Worm (Caenorhabditis elegans): ENCODE data around the gene nlp-46.
A peak's percentile ranks its signal among the peaks of the same experiment; 100 is the strongest.

The nlp-46 gene

ce11 chrV:12497725-12498263, 8.3 kb downstream of the nlp-46 start, which contains the start of the genes W04D2.4 and rbm-25:
W04D2.4 (minus strand) TSS chrV:12497755.
rbm-25 (plus strand) TSS chrV:12498213.
- TF ChIP-seq attf-3 (GFP tag; conservative IDR thresholded peaks at IDR 0.05) (peak; percentile 55), zim-3 (tag; optimal IDR thresholded peaks at IDR 0.05) (no peak), unc-62 (GFP tag; optimal IDR thresholded peaks at IDR 0.05) (no peak), aptf-3 (GFP tag; IDR thresholded peaks at IDR 0.05) (no peak), lsl-1 (GFP tag; optimal IDR thresholded peaks at IDR 0.05) (peak; percentile 1), let-607 (tag; optimal IDR thresholded peaks at IDR 0.05) (peak in 1 of 2 experiments; percentile 9), rcor-1 (GFP tag; IDR thresholded peaks at IDR 0.05) (0 out of 2 replicates have a peak, but pooled peaks have one; percentile 25), pbrm-1 (GFP tag; IDR thresholded peaks at IDR 0.05) (peak; percentile 63; the same call in 1 of the 2 replicates), lin-40 (tag; optimal IDR thresholded peaks at IDR 0.05) (peak; percentile 83), F23B12.7 (tag; optimal IDR thresholded peaks at IDR 0.05; ENCODE audit: insufficient read depth) (peak; percentile 9), akir-1 (GFP tag; optimal IDR thresholded peaks at IDR 0.05) (peak; percentile 2), rpc-1 (optimal IDR thresholded peaks at IDR 0.05) (no peak), rpc-1 (tag; optimal IDR thresholded peaks at IDR 0.05) (no peak), madf-6 (GFP tag; IDR thresholded peaks at IDR 0.05) (no peak; the same call in 1 of the 2 replicates), cebp-1 (GFP tag; IDR thresholded peaks at IDR 0.05) (no peak), cebp-1 (tag; optimal IDR thresholded peaks at IDR 0.05) (peak; percentile 67), mcd-1 (GFP tag; IDR thresholded peaks at IDR 0.05) (peak; percentile 71), ztf-18 (tag; optimal IDR thresholded peaks at IDR 0.05) (peak; percentile 94), lin-54 (GFP tag; optimal IDR thresholded peaks at IDR 0.05) (peak; percentile 38), attf-5 (GFP tag; optimal IDR thresholded peaks at IDR 0.05) (peak; percentile 52), ZK185.1 (tag; optimal IDR thresholded peaks at IDR 0.05; ENCODE audit: poor library complexity, severe bottlenecking) (peak; percentile 42), D2030.7 (GFP tag; IDR thresholded peaks at IDR 0.05) (no peak), repo-1 (tag; optimal IDR thresholded peaks at IDR 0.05) (no peak), snpc-4 (GFP tag; optimal IDR thresholded peaks at IDR 0.05) (peak; percentile 1), snpc-4 (tag; optimal IDR thresholded peaks at IDR 0.05) (peak in 3 of 4 experiments; percentile 80 to 81 (median 80)), tbp1 (GFP tag; optimal IDR thresholded peaks at IDR 0.05) (peak; percentile 24), F49E8.2 (tag; optimal IDR thresholded peaks at IDR 0.05; ENCODE audit: insufficient read depth) (no peak), hmg-1.2 (GFP tag; IDR thresholded peaks at IDR 0.05) (peak; percentile 16; the same call in 1 of the 2 replicates), Y53G8AR.9 (GFP tag; conservative IDR thresholded peaks at IDR 0.05) (0 out of 2 replicates have a peak, but pooled peaks have one; percentile 53), lin-35 (GFP tag; optimal IDR thresholded peaks at IDR 0.05) (peak in 1 of 3 experiments; percentile 67), gei-17 (GFP tag; optimal IDR thresholded peaks at IDR 0.05) (no peak), ccch-3 (GFP tag; optimal IDR thresholded peaks at IDR 0.05) (no peak), K11D2.4 (GFP tag; IDR thresholded peaks at IDR 0.05) (no peak)

- TF ChIP-seq lsy-27 (tag; optimal IDR thresholded peaks at IDR 0.05; ENCODE audit: borderline replicate concordance, insufficient read depth), result no peak
- TF ChIP-seq lin-26 (GFP tag; IDR thresholded peaks at IDR 0.05), result no peak
- TF ChIP-seq F33H1.4 (GFP tag; IDR thresholded peaks at IDR 0.05), result no peak
- TF ChIP-seq dox-1 (GFP tag; IDR thresholded peaks at IDR 0.05), result no peak
Observed at ce11 chrV:12494522-12494921, 11.6 kb downstream of the nlp-46 start, which contains the start of gene mrps-11. mrps-11 (minus strand) TSS chrV:12494622.
